Worm (Caenorhabditis elegans): Measurements from ENCODE around the gene chts-1.

chts-1 gene

ce11 chrX:7464389-7464788 lies 55.1 kb downstream of the chts-1 start:
- TF ChIP-seq lsy-2 (tag; optimal IDR thresholded peaks at IDR 0.05) (peak in 1 of 2 experiments; percentile 68), nhr-20 (tag; optimal IDR thresholded peaks at IDR 0.05) (no peak), nhr-85 (tag) (peak; percentile 24), egl-27 (tag; optimal IDR thresholded peaks at IDR 0.05) (no peak), unc-86 (tag; optimal IDR thresholded peaks at IDR 0.05) (peak; percentile 4), lin-14 (GFP tag; optimal IDR thresholded peaks at IDR 0.05) (peak; percentile 20)

DNA sequence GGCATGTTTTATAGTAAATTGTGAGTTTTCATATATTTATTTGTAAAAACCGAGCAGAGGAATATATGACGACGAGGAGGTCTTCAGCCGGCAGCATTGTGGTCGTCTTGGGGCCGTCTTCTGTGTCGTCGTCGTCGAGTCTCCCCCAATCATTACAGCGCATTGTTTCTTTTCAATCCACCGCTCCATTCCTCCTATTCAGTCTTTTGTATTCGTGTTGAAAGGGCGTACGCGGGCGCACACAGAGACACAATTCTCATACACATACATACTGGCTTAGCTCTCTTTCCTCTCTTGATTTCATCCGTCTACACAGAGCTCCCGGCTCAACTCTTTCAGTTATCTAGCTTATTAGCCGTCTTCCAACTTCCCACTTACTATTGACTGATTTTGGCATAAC lies 55.8 kb downstream of the chts-1 start, which contains the start of gene sox-2:
Gene sox-2 (minus strand): TSS at position 100 of the 400 bp plus-strand sequence.
- no peak for TF ChIP-seq Y116A8C.19 (tag; optimal IDR thresholded peaks at IDR 0.05; ENCODE audit: borderline replicate concordance)
- no peak for TF ChIP-seq hpl-2 (GFP tag; optimal IDR thresholded peaks at IDR 0.05)
- no peak for TF ChIP-seq xbp-1 (tag; optimal IDR thresholded peaks at IDR 0.05)
- TF ChIP-seq efl-3 (GFP tag; optimal IDR thresholded peaks at IDR 0.05), result no peak
- TF ChIP-seq ceh-82 (tag; optimal IDR thresholded peaks at IDR 0.05), result no peak
- TF ChIP-seq ces-1 (GFP tag; optimal IDR thresholded peaks at IDR 0.05), result no peak
- no peak for TF ChIP-seq lir-3 (tag; optimal IDR thresholded peaks at IDR 0.05; ENCODE audit: poor library complexity)
- TF ChIP-seq C16A3.4 (tag; optimal IDR thresholded peaks at IDR 0.05), result no peak
- TF ChIP-seq lin-14 (GFP tag; optimal IDR thresholded peaks at IDR 0.05), result peak; percentile 33
- peak; percentile 31 for TF ChIP-seq fkh-10 (GFP tag; optimal IDR thresholded peaks at IDR 0.05)
- no peak for TF ChIP-seq vab-15 (tag; optimal IDR thresholded peaks at IDR 0.05)
- no peak for TF ChIP-seq hlh-17 (GFP tag; optimal IDR thresholded peaks at IDR 0.05; ENCODE audit: borderline replicate concordance)
- TF ChIP-seq unc-86 (tag; optimal IDR thresholded peaks at IDR 0.05), result peak; percentile 2

DNA sequence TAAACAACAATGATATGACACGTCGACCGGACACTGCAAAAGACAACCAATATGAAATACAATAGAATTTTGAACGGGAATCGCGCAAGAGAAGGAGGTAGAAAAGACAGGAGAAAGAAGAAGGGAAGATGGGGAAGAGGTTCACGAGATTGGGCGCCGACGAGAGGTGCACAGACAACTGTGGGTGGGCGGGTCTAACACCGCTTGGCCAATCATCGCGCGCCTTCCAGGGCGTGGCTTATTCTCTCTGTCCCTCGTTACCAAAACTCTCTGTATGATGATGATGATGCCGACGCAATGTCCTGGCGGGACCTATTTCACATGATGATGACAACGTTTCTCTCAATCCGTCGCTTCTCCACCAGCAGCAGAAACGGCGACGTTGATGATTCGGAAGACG lies 59.0 kb downstream of the chts-1 start:
- peak; percentile 43 for TF ChIP-seq nhr-85 (tag)
- no peak for TF ChIP-seq nhr-11 (tag; optimal IDR thresholded peaks at IDR 0.05)
- peak in 1 of 2 experiments; percentile 33 for TF ChIP-seq lsy-2 (tag; optimal IDR thresholded peaks at IDR 0.05)
- TF ChIP-seq xbp-1 (tag; optimal IDR thresholded peaks at IDR 0.05), result peak; percentile 27
- TF ChIP-seq unc-86 (tag; optimal IDR thresholded peaks at IDR 0.05), result peak; percentile 33
- TF ChIP-seq swsn-7 (tag; optimal IDR thresholded peaks at IDR 0.05), result peak; percentile 4
- no peak for TF ChIP-seq C34B4.2 (tag; optimal IDR thresholded peaks at IDR 0.05)
- no peak for TF ChIP-seq pag-3 (tag; optimal IDR thresholded peaks at IDR 0.05; ENCODE audit: borderline replicate concordance, insufficient read depth)
- no peak for TF ChIP-seq skn-1 (tag; optimal IDR thresholded peaks at IDR 0.05)
- peak; percentile 31 for TF ChIP-seq lin-14 (GFP tag; optimal IDR thresholded peaks at IDR 0.05)
